Fruit fly (Drosophila melanogaster) whole organism, embryonic: ENCODE measurements around the gene CG43052.

Experiments used
- Atf6 ChIP-seq: fragments of 200-800 bp; sonication (Bioruptor generic); IDR thresholded peaks from 2 replicates; pipeline ENCODE4 v1.3.6; 2022; ENCODE audit warnings: missing biosample characterization, missing genetic modification characterization
- B-H2 ChIP-seq: fragments of 200-800 bp; sonication (Bioruptor generic); optimal IDR thresholded peaks from 2 replicates; lab custom pipeline; 2018; ENCODE audit warnings: missing biosample characterization, mild to moderate bottlenecking, missing genetic modification characterization
- Blimp-1 ChIP-seq: fragments of 200-800 bp; sonication (Bioruptor generic); optimal IDR thresholded peaks from 3 replicates; lab custom pipeline; 2018; ENCODE audit warnings: missing biosample characterization, missing genetic modification characterization, mild to moderate bottlenecking, moderate library complexity, missing genetic modification reagents
- Bteb2 ChIP-seq: fragments of 200-800 bp; sonication (Bioruptor generic); optimal IDR thresholded peaks from 2 replicates; lab custom pipeline; 2016; ENCODE audit warnings: missing biosample characterization, missing genetic modification characterization
- CG10267 ChIP-seq: fragments of 200-800 bp; sonication (Bioruptor generic); optimal IDR thresholded peaks from 2 replicates; lab custom pipeline; 2018; ENCODE audit warnings: missing biosample characterization, mild to moderate bottlenecking, missing genetic modification characterization, moderate library complexity
- CG11723 ChIP-seq: fragments of 200-800 bp; sonication (Bioruptor generic); optimal IDR thresholded peaks from 2 replicates; lab custom pipeline; 2017; ENCODE audit warnings: missing biosample characterization, mild to moderate bottlenecking, missing genetic modification characterization
- CG12104 ChIP-seq: fragments of 200-800 bp; sonication (Bioruptor generic); optimal IDR thresholded peaks from 3 replicates; lab custom pipeline; 2016; ENCODE audit warnings: missing biosample characterization, missing genetic modification characterization
- CG13296 ChIP-seq: fragments of 200-800 bp; sonication (Bioruptor generic); optimal IDR thresholded peaks from 3 replicates; lab custom pipeline; 2018; ENCODE audit warnings: missing biosample characterization, mild to moderate bottlenecking, missing genetic modification characterization
- CG13894 ChIP-seq: fragments of 200-800 bp; sonication (Bioruptor generic); optimal IDR thresholded peaks from 3 replicates; lab custom pipeline; 2018; ENCODE audit warnings: missing biosample characterization, mild to moderate bottlenecking, missing genetic modification characterization, moderate library complexity
- CG14860 ChIP-seq: fragments of 200-800 bp; sonication (Bioruptor generic); IDR thresholded peaks from 3 replicates; pipeline ENCODE4 v1.3.6; 2022; ENCODE audit warnings: missing biosample characterization, missing genetic modification characterization; ENCODE audit not compliant: partially characterized antibody
- CG15011 ChIP-seq: fragments of 200-800 bp; sonication (Bioruptor generic); optimal IDR thresholded peaks from 3 replicates; lab custom pipeline; 2018; ENCODE audit warnings: missing biosample characterization, mild to moderate bottlenecking, missing genetic modification characterization
- CG17361 ChIP-seq: fragments of 200-800 bp; sonication (Bioruptor generic); IDR thresholded peaks from 3 replicates; pipeline ENCODE4 v1.3.6; 2022; ENCODE audit warnings: missing biosample characterization, missing genetic modification characterization
- CG17612 ChIP-seq: fragments of 200-800 bp; sonication (Bioruptor generic); IDR thresholded peaks from 2 replicates; pipeline ENCODE4 v1.3.6; 2022; ENCODE audit warnings: missing biosample characterization, missing genetic modification characterization
- CG1792 ChIP-seq: fragments of 200-800 bp; sonication (Bioruptor generic); optimal IDR thresholded peaks from 2 replicates; lab custom pipeline; 2016; ENCODE audit warnings: missing biosample characterization, missing genetic modification characterization
- CG18262 ChIP-seq: fragments of 200-800 bp; optimal IDR thresholded peaks from 3 replicates; lab custom pipeline; 2019; ENCODE audit warnings: missing biosample characterization, mild to moderate bottlenecking, missing genetic modification characterization, moderate library complexity
- CG18476 ChIP-seq: fragments of 200-800 bp; sonication (Bioruptor generic); optimal IDR thresholded peaks from 2 replicates; lab custom pipeline; 2016; ENCODE audit warnings: missing biosample characterization, mild to moderate bottlenecking, missing genetic modification characterization
- CG18599 ChIP-seq: fragments of 200-800 bp; sonication (Bioruptor generic); optimal IDR thresholded peaks from 3 replicates; lab custom pipeline; 2017; ENCODE audit warnings: missing biosample characterization, missing genetic modification characterization, mild to moderate bottlenecking, moderate library complexity, missing genetic modification reagents
- CG2712 ChIP-seq: fragments of 200-800 bp; optimal IDR thresholded peaks from 3 replicates; lab custom pipeline; 2019; ENCODE audit warnings: missing biosample characterization, mild to moderate bottlenecking, missing genetic modification characterization, moderate library complexity
- CG31441 ChIP-seq: fragments of 200-800 bp; sonication (Bioruptor generic); IDR thresholded peaks from 2 replicates; pipeline ENCODE4 v1.3.6; 2022; ENCODE audit warnings: missing biosample characterization, missing genetic modification characterization
- CG3995 ChIP-seq: fragments of 200-800 bp; sonication (Bioruptor generic); optimal IDR thresholded peaks from 3 replicates; lab custom pipeline; 2016; ENCODE audit warnings: missing biosample characterization, missing genetic modification characterization
- CG4424 ChIP-seq: fragments of 200-800 bp; sonication (Bioruptor generic); optimal IDR thresholded peaks from 3 replicates; lab custom pipeline; 2016; ENCODE audit warnings: missing biosample characterization, missing genetic modification characterization
- CG6254 ChIP-seq: fragments of 200-800 bp; sonication (Bioruptor generic); optimal IDR thresholded peaks from 3 replicates; lab custom pipeline; 2017; ENCODE audit warnings: mild to moderate bottlenecking, missing biosample characterization, missing genetic modification reagents, missing genetic modification characterization
- CG6813 ChIP-seq: fragments of 200-800 bp; sonication (Bioruptor generic); optimal IDR thresholded peaks from 2 replicates; lab custom pipeline; 2017; ENCODE audit warnings: missing biosample characterization, missing genetic modification characterization, mild to moderate bottlenecking, moderate library complexity, missing genetic modification reagents
- CG7556 ChIP-seq: fragments of 200-800 bp; sonication (Bioruptor generic); optimal IDR thresholded peaks from 2 replicates; lab custom pipeline; 2017; ENCODE audit warnings: missing biosample characterization, mild to moderate bottlenecking, missing genetic modification characterization
- CG9215 ChIP-seq: fragments of 200-800 bp; sonication (Bioruptor generic); IDR thresholded peaks from 2 replicates; pipeline ENCODE4 v1.3.6; 2022; ENCODE audit warnings: missing biosample characterization, missing genetic modification characterization
- CG9797 ChIP-seq: fragments of 200-800 bp; sonication (Bioruptor generic); optimal IDR thresholded peaks from 3 replicates; lab custom pipeline; 2018; ENCODE audit warnings: missing biosample characterization, mild to moderate bottlenecking, missing genetic modification characterization
- D19A ChIP-seq: fragments of 200-800 bp; optimal IDR thresholded peaks from 3 replicates; lab custom pipeline; 2019; ENCODE audit warnings: missing biosample characterization, mild to moderate bottlenecking, missing genetic modification characterization, moderate library complexity
- Ets65A ChIP-seq: fragments of 200-800 bp; sonication (Bioruptor generic); peaks from one replicate; lab custom pipeline; 2016; ENCODE audit warnings: missing biosample characterization, missing genetic modification characterization
- Ets97D ChIP-seq: fragments of 200-800 bp; sonication (Bioruptor generic); optimal IDR thresholded peaks from 3 replicates; lab custom pipeline; 2016; ENCODE audit warnings: missing biosample characterization, missing genetic modification characterization
- Hey ChIP-seq: fragments of 200-800 bp; sonication (Bioruptor generic); optimal IDR thresholded peaks from 3 replicates; lab custom pipeline; 2018; ENCODE audit warnings: missing biosample characterization, mild to moderate bottlenecking, missing genetic modification characterization
- Hr51 ChIP-seq, 2 experiments: fragments of 200-800 bp; sonication (Bioruptor generic); optimal IDR thresholded peaks; 2 replicates in 1 of 2; 3 replicates in 1 of 2; lab custom pipeline; 2016 to 2018; ENCODE audit warnings: missing biosample characterization in 2 of 2, missing genetic modification characterization in 2 of 2, mild to moderate bottlenecking in 1 of 2, moderate library complexity in 1 of 2
- MBD-R2 ChIP-seq: fragments of 200-800 bp; sonication (Bioruptor generic); IDR thresholded peaks from 2 replicates; pipeline ENCODE4 v1.3.6; 2022; ENCODE audit warnings: missing biosample characterization, missing genetic modification characterization
- Mad ChIP-seq: fragments of 200-800 bp; sonication (Bioruptor generic); optimal IDR thresholded peaks from 2 replicates; lab custom pipeline; 2016; ENCODE audit warnings: missing biosample characterization, missing genetic modification characterization
- Max ChIP-seq: fragments of 200-800 bp; sonication (Bioruptor generic); optimal IDR thresholded peaks from 2 replicates; lab custom pipeline; 2016; ENCODE audit warnings: missing biosample characterization, mild to moderate bottlenecking, missing genetic modification characterization
- Meics ChIP-seq: fragments of 200-800 bp; sonication (Bioruptor generic); optimal IDR thresholded peaks from 2 replicates; lab custom pipeline; 2017; ENCODE audit warnings: missing biosample characterization, mild to moderate bottlenecking, missing genetic modification characterization
- Side ChIP-seq: fragments of 200-800 bp; sonication (Bioruptor generic); optimal IDR thresholded peaks from 2 replicates; lab custom pipeline; 2016; ENCODE audit warnings: missing biosample characterization, missing genetic modification characterization
- Sox100B ChIP-seq: fragments of 200-800 bp; sonication (Bioruptor generic); optimal IDR thresholded peaks from 3 replicates; lab custom pipeline; 2018; ENCODE audit warnings: missing biosample characterization, mild to moderate bottlenecking, missing genetic modification characterization
- Sry-β ChIP-seq: fragments of 200-800 bp; sonication (Bioruptor generic); optimal IDR thresholded peaks from 2 replicates; lab custom pipeline; 2018; ENCODE audit warnings: missing biosample characterization, mild to moderate bottlenecking, missing genetic modification characterization, moderate library complexity
- bigmax ChIP-seq: fragments of 200-800 bp; sonication (Bioruptor generic); optimal IDR thresholded peaks from 2 replicates; lab custom pipeline; 2018; ENCODE audit warnings: missing biosample characterization, mild to moderate bottlenecking, missing genetic modification characterization
- croc ChIP-seq: fragments of 200-800 bp; sonication (Bioruptor generic); conservative IDR thresholded peaks from 3 replicates; pipeline ENCODE4 v1.3.6; 2022; ENCODE audit warnings: missing biosample characterization, missing genetic modification characterization
- dimm ChIP-seq: fragments of 200-800 bp; sonication (Bioruptor generic); IDR thresholded peaks from 2 replicates; pipeline ENCODE4 v1.3.6; 2022; ENCODE audit warnings: missing biosample characterization, missing genetic modification characterization
- esg ChIP-seq: fragments of 200-800 bp; sonication (Bioruptor generic); conservative IDR thresholded peaks from 2 replicates; pipeline ENCODE4 v1.3.6; 2022; ENCODE audit warnings: missing biosample characterization, missing genetic modification characterization
- ewg ChIP-seq: fragments of 200-800 bp; sonication (Bioruptor generic); optimal IDR thresholded peaks from 3 replicates; lab custom pipeline; 2017; ENCODE audit warnings: mild to moderate bottlenecking, missing biosample characterization, missing genetic modification reagents, missing genetic modification characterization
- exex ChIP-seq: fragments of 200-800 bp; sonication (Bioruptor generic); optimal IDR thresholded peaks from 4 replicates; lab custom pipeline; 2018; ENCODE audit warnings: missing biosample characterization, mild to moderate bottlenecking, missing genetic modification characterization, moderate library complexity
- fd96Cb ChIP-seq: fragments of 200-800 bp; sonication (Bioruptor generic); optimal IDR thresholded peaks from 2 replicates; lab custom pipeline; 2018; ENCODE audit warnings: missing biosample characterization, mild to moderate bottlenecking, missing genetic modification characterization, moderate library complexity
- gcm2 ChIP-seq: fragments of 200-800 bp; sonication (Bioruptor generic); optimal IDR thresholded peaks from 2 replicates; lab custom pipeline; 2016; ENCODE audit warnings: missing biosample characterization, missing genetic modification characterization
- kah ChIP-seq: fragments of 200-800 bp; sonication (Bioruptor generic); optimal IDR thresholded peaks from 2 replicates; lab custom pipeline; 2018; ENCODE audit warnings: missing biosample characterization, mild to moderate bottlenecking, missing genetic modification characterization
- luna ChIP-seq: fragments of 200-800 bp; sonication (Bioruptor generic); optimal IDR thresholded peaks from 2 replicates; lab custom pipeline; 2016; ENCODE audit warnings: missing biosample characterization, missing genetic modification characterization
- org-1 ChIP-seq: fragments of 200-800 bp; sonication (Bioruptor generic); optimal IDR thresholded peaks from 2 replicates; lab custom pipeline; 2017; ENCODE audit warnings: missing biosample characterization, missing genetic modification characterization
- pho ChIP-seq: fragments of 200-800 bp; sonication (Bioruptor generic); optimal IDR thresholded peaks from 2 replicates; lab custom pipeline; 2016; ENCODE audit warnings: missing biosample characterization, missing genetic modification characterization
- pros ChIP-seq: fragments of 200-800 bp; sonication (Bioruptor generic); optimal IDR thresholded peaks from 3 replicates; lab custom pipeline; 2019; ENCODE audit warnings: missing biosample characterization, mild to moderate bottlenecking, missing genetic modification characterization, moderate library complexity
- ranshi ChIP-seq: fragments of 200-800 bp; sonication (Bioruptor generic); IDR thresholded peaks from 2 replicates; pipeline ENCODE4 v1.3.6; 2022; ENCODE audit warnings: missing biosample characterization, missing genetic modification characterization
- so ChIP-seq: fragments of 200-800 bp; sonication (Bioruptor generic); IDR thresholded peaks from 3 replicates; pipeline ENCODE4 v1.3.6; 2022; ENCODE audit warnings: missing biosample characterization, missing genetic modification characterization
- toy ChIP-seq: fragments of 200-800 bp; sonication (Bioruptor generic); IDR thresholded peaks from 2 replicates; pipeline ENCODE4 v1.3.6; 2022; ENCODE audit warnings: missing biosample characterization, missing genetic modification characterization
- unpg ChIP-seq: fragments of 200-800 bp; sonication (Bioruptor generic); optimal IDR thresholded peaks from 3 replicates; lab custom pipeline; 2018; ENCODE audit warnings: missing biosample characterization, mild to moderate bottlenecking, missing genetic modification characterization, moderate library complexity

CG43052 gene

dm6 chr2L:14355852-14356174 lies 3.9 kb downstream of the CG43052 start:
- no peak for TF ChIP-seq CG3995 (GFP tag; lab: Kevin White, UChicago)
- TF ChIP-seq CG14860 = no peak
- no peak for TF ChIP-seq CG18476
- no peak for TF ChIP-seq bigmax (GFP tag; lab: Kevin White, UChicago)
- TF ChIP-seq CG15011 (GFP tag; lab: Kevin White, UChicago) = no peak
- no peak for TF ChIP-seq pros
- TF ChIP-seq CG12104 (GFP tag; lab: Kevin White, UChicago) = peak; percentile 1
- TF ChIP-seq Hey (tag; lab: Kevin White, UChicago) = no peak
- TF ChIP-seq D19A (tag; lab: Kevin White, UChicago) = peak; percentile 62
- TF ChIP-seq CG4424 (GFP tag; lab: Kevin White, UChicago) = no peak
- TF ChIP-seq so (GFP tag; lab: Robert Waterston, UW) = no peak
- TF ChIP-seq Meics (GFP tag; lab: Kevin White, UChicago) = peak; percentile 22
- TF ChIP-seq Blimp-1 (GFP tag; lab: Kevin White, UChicago) = no peak
- TF ChIP-seq croc = no peak
- TF ChIP-seq toy = no peak
- TF ChIP-seq gcm2 (GFP tag; lab: Kevin White, UChicago) = no peak
- TF ChIP-seq CG6254 (GFP tag; lab: Kevin White, UChicago) = no peak
- TF ChIP-seq pho = no peak
- TF ChIP-seq ewg = no peak
- no peak for TF ChIP-seq kah
- TF ChIP-seq CG18262 = peak; percentile 18
- TF ChIP-seq Max (GFP tag; lab: Kevin White, UChicago) = no peak
- TF ChIP-seq CG9215 (GFP tag; lab: Robert Waterston, UW) = 0 out of 2 replicates have a peak, but pooled peaks have one; percentile 3
- no peak for TF ChIP-seq Ets97D (GFP tag; lab: Kevin White, UChicago)
- TF ChIP-seq CG17361 (GFP tag; lab: Robert Waterston, UW) = 0 out of 3 replicates have a peak, but pooled peaks have one; percentile 29
- TF ChIP-seq CG13296 (GFP tag; lab: Kevin White, UChicago) = no peak
- no peak for TF ChIP-seq CG6813
- no peak for TF ChIP-seq CG9797 (GFP tag; lab: Kevin White, UChicago)
- 0 out of 2 replicates have a peak, but pooled peaks have one; percentile 6 for TF ChIP-seq CG31441 (GFP tag; lab: Robert Waterston, UW)
- peak; percentile 2 for TF ChIP-seq CG2712
- TF ChIP-seq CG18599 = peak; percentile 7
- TF ChIP-seq Atf6 = no peak
- no peak for TF ChIP-seq ranshi (GFP tag; lab: Robert Waterston, UW)
- peak; percentile 11 for TF ChIP-seq CG7556 (GFP tag; lab: Kevin White, UChicago)
- no peak for TF ChIP-seq CG17612 (GFP tag; lab: Robert Waterston, UW)
- TF ChIP-seq Ets65A (GFP tag; lab: Kevin White, UChicago) = no peak
- no peak for TF ChIP-seq CG11723
- no peak for TF ChIP-seq dimm (GFP tag; lab: Robert Waterston, UW)
- no peak for TF ChIP-seq fd96Cb (tag; lab: Kevin White, UChicago)
- TF ChIP-seq Hr51 (GFP tag; optimal IDR thresholded peaks at IDR 0.05; lab: Kevin White, UChicago) = peak in 1 of 2 experiments; percentile 14
- TF ChIP-seq Sry-β (GFP tag; lab: Kevin White, UChicago) = no peak

DNA sequence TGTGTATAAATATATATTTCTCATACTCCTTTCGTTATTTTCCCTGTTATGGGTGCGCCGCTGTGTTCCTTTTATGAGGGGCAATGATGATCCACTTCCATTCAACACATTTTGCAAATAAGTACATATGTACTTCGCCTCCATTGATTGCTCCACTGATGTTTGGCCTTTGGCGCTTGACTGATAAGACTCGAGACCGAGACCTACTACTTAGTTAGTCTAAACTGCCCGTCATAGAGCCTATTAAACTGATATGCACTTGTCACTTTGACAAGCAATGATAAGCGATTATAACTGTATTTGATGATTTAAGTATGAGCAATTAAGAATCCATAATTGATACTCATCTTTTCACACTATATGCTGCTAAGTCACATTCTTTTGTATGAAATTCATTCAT lies 4.4 kb downstream of the CG43052 start:
- TF ChIP-seq MBD-R2 (GFP tag; lab: Robert Waterston, UW) (no peak), CG1792 (GFP tag; lab: Kevin White, UChicago) (no peak), org-1 (GFP tag; lab: Kevin White, UChicago) (no peak), esg (no peak), CG10267 (tag; lab: Kevin White, UChicago) (no peak), luna (GFP tag; lab: Kevin White, UChicago) (no peak), Side (GFP tag; lab: Kevin White, UChicago) (no peak), Mad (no peak), unpg (GFP tag; lab: Kevin White, UChicago) (no peak), CG13894 (tag; lab: Kevin White, UChicago) (no peak), exex (tag; lab: Kevin White, UChicago) (peak; percentile 90), B-H2 (GFP tag; lab: Kevin White, UChicago) (no peak), Bteb2 (GFP tag; lab: Kevin White, UChicago) (no peak), Sox100B (GFP tag; lab: Kevin White, UChicago) (no peak)
